Worm (Caenorhabditis elegans): ENCODE data around the gene spp-9.

DNA sequence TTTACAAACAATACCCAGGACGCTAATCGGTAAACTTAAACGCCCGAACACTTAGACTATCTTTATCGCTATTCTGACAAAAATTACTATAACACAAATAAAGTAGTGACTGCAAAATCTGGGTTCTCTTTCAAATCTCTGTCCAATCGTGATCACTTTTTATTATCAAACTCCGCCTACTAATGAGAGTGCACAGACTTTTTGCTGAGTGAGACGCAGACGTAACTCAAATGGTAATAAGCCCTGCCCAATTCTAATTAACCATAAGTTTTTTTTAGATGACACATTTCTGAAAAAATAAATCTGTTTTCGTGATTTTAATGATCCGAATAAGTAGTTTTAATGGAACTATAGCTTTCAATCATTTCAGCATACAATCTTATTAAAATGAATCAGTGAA, 15.2 kb upstream of the spp-9 start:
- TF ChIP-seq hnd-1 (tag; optimal IDR thresholded peaks at IDR 0.05): no peak
- no peak for TF ChIP-seq hmbx-1 (tag; optimal IDR thresholded peaks at IDR 0.05)
- TF ChIP-seq ama-1 (optimal IDR thresholded peaks at IDR 0.05): no peak
- no peak for TF ChIP-seq pes-1 (GFP tag; IDR thresholded peaks at IDR 0.05)
- no peak for TF ChIP-seq tbx-37 (GFP tag; conservative IDR thresholded peaks at IDR 0.05)
- TF ChIP-seq F13C5.2 (tag; optimal IDR thresholded peaks at IDR 0.05): no peak

Data from whole organism, early embryonic.